Worm (Caenorhabditis elegans) whole organism, L1 larva: Measurements from ENCODE around the gene cdl-1.

Source experiments
- C16A3.4 ChIP-seq: fragments of 150-350 bp; optimal IDR thresholded peaks from 2 replicates; lab custom pipeline; 2014; ENCODE audit warnings: missing biosample characterization, missing genetic modification characterization
- F16B12.6 ChIP-seq: fragments of 150-350 bp; optimal IDR thresholded peaks from 2 replicates; lab custom pipeline; 2014; ENCODE audit warnings: missing biosample characterization, missing genetic modification characterization
- alr-1 ChIP-seq: fragments of 200-800 bp; sonication (Bioruptor generic); optimal IDR thresholded peaks from 2 replicates; lab custom pipeline; 2018; ENCODE audit warnings: borderline replicate concordance, mild to moderate bottlenecking, missing genetic modification characterization, missing compliant biosample characterization
- ama-1 ChIP-seq: fragments of 150-350 bp; optimal IDR thresholded peaks from 2 replicates; lab custom pipeline; 2014
- ceh-8 ChIP-seq: fragments of 200-800 bp; sonication (Bioruptor generic); optimal IDR thresholded peaks from 2 replicates; lab custom pipeline; 2018; ENCODE audit warnings: mild to moderate bottlenecking, missing genetic modification characterization, moderate library complexity, missing compliant biosample characterization
- ceh-90 ChIP-seq: sonication (generic microtip); optimal IDR thresholded peaks from 2 replicates; lab custom pipeline; 2016; ENCODE audit warnings: missing genetic modification characterization, missing compliant biosample characterization
- dpl-1 ChIP-seq, 3 experiments: fragments of 150-350 bp in 2 of 3; sonication (generic microtip) in 1 of 3; optimal IDR thresholded peaks; 2 replicates each; lab custom pipeline; 2014 to 2017; ENCODE audit warnings: missing biosample characterization in 3 of 3, missing genetic modification characterization in 3 of 3, missing genetic modification reagents in 3 of 3
- dsc-1 ChIP-seq: sonication (generic microtip); optimal IDR thresholded peaks from 2 replicates; lab custom pipeline; 2016; ENCODE audit warnings: mild to moderate bottlenecking, missing genetic modification characterization, missing compliant biosample characterization
- efl-1 ChIP-seq, 4 experiments: fragments of 150-350 bp; optimal IDR thresholded peaks in 3 of 4; peaks in 1 of 4; 1 replicate in 1 of 4; 2 replicates in 3 of 4; lab custom pipeline; 2014; ENCODE audit warnings: missing biosample characterization in 2 of 4, missing genetic modification characterization in 2 of 4, missing genetic modification reagents in 2 of 4
- egl-13 ChIP-seq: sonication (generic microtip); optimal IDR thresholded peaks from 2 replicates; lab custom pipeline; 2016; ENCODE audit warnings: missing genotype, missing genetic modification reagents, missing genetic modification characterization, missing compliant biosample characterization
- hlh-17 ChIP-seq: fragments of 200-800 bp; sonication (Bioruptor generic); optimal IDR thresholded peaks from 2 replicates; lab custom pipeline; 2018; ENCODE audit warnings: missing genetic modification characterization, mild to moderate bottlenecking, missing compliant biosample characterization, moderate library complexity, borderline replicate concordance
- hlh-4 ChIP-seq: sonication (generic microtip); optimal IDR thresholded peaks from 2 replicates; lab custom pipeline; 2016; ENCODE audit warnings: mild to moderate bottlenecking, missing genetic modification characterization, missing compliant biosample characterization
- isw-1 ChIP-seq: fragments of 200-800 bp; sonication (Bioruptor generic); IDR thresholded peaks from 2 replicates; pipeline ENCODE4 v1.3.6; 2022; ENCODE audit warnings: missing genetic modification characterization, missing compliant biosample characterization
- lin-13 ChIP-seq: fragments of 150-350 bp; optimal IDR thresholded peaks from 2 replicates; lab custom pipeline; 2014; ENCODE audit warnings: missing biosample characterization, missing genetic modification reagents, missing genetic modification characterization
- lin-14 ChIP-seq: fragments of 200-800 bp; sonication (Bioruptor generic); optimal IDR thresholded peaks from 2 replicates; lab custom pipeline; 2018; ENCODE audit warnings: mild to moderate bottlenecking, missing genetic modification characterization, moderate library complexity, missing compliant biosample characterization
- lir-3 ChIP-seq: sonication (generic microtip); optimal IDR thresholded peaks from 2 replicates; lab custom pipeline; 2016; ENCODE audit warnings: mild to moderate bottlenecking, missing genetic modification characterization, moderate library complexity, missing compliant biosample characterization; ENCODE audit not compliant: poor library complexity
- lsy-2 ChIP-seq, 2 experiments: fragments of 150-350 bp; optimal IDR thresholded peaks; 2 replicates each; lab custom pipeline; 2014; ENCODE audit warnings: missing biosample characterization in 2 of 2, missing genetic modification characterization in 2 of 2
- mef-2 ChIP-seq: fragments of 150-350 bp; optimal IDR thresholded peaks from 2 replicates; lab custom pipeline; 2014; ENCODE audit warnings: missing biosample characterization, missing genetic modification characterization
- nhr-12 ChIP-seq: sonication (generic microtip); optimal IDR thresholded peaks from 2 replicates; lab custom pipeline; 2017; ENCODE audit warnings: missing biosample characterization, missing genetic modification characterization
- nhr-19 ChIP-seq: fragments of 200-800 bp; sonication (Bioruptor generic); conservative IDR thresholded peaks from 2 replicates; pipeline ENCODE4 v1.3.6; 2022; ENCODE audit warnings: missing genetic modification characterization, missing compliant biosample characterization
- nhr-47 ChIP-seq: sonication (generic microtip); optimal IDR thresholded peaks from 2 replicates; lab custom pipeline; 2016; ENCODE audit warnings: mild to moderate bottlenecking, missing genetic modification characterization, moderate library complexity, missing compliant biosample characterization
- nhr-71 ChIP-seq: sonication (generic microtip); optimal IDR thresholded peaks from 2 replicates; lab custom pipeline; 2016; ENCODE audit warnings: mild to moderate bottlenecking, missing genetic modification characterization, moderate library complexity, missing compliant biosample characterization
- nhr-85 ChIP-seq: sonication (generic microtip); peaks from one replicate; lab custom pipeline; 2016; ENCODE audit warnings: missing genetic modification characterization, inconsistent platforms, missing compliant biosample characterization
- pag-3 ChIP-seq: sonication (generic microtip); optimal IDR thresholded peaks from 2 replicates; lab custom pipeline; 2017; ENCODE audit warnings: missing genetic modification characterization, mild to moderate bottlenecking, missing compliant biosample characterization, antibody characterized with exemption, borderline replicate concordance; ENCODE audit not compliant: insufficient read depth
- pax-3 ChIP-seq: fragments of 200-800 bp; sonication (Bioruptor generic); optimal IDR thresholded peaks from 2 replicates; lab custom pipeline; 2018; ENCODE audit warnings: mild to moderate bottlenecking, missing genetic modification characterization, moderate library complexity, missing compliant biosample characterization
- rnt-1 ChIP-seq: sonication (generic microtip); optimal IDR thresholded peaks from 2 replicates; lab custom pipeline; 2016; ENCODE audit warnings: mild to moderate bottlenecking, missing genetic modification characterization, moderate library complexity, missing compliant biosample characterization
- sup-37 ChIP-seq: fragments of 200-800 bp; sonication (Bioruptor generic); optimal IDR thresholded peaks from 2 replicates; lab custom pipeline; 2018; ENCODE audit warnings: mild to moderate bottlenecking, missing genetic modification characterization, missing compliant biosample characterization
- tbx-2 ChIP-seq: sonication (generic microtip); optimal IDR thresholded peaks from 2 replicates; lab custom pipeline; 2016; ENCODE audit warnings: missing genetic modification characterization, missing compliant biosample characterization
- unc-62 ChIP-seq: fragments of 150-350 bp; optimal IDR thresholded peaks from 2 replicates; lab custom pipeline; 2014; ENCODE audit warnings: missing biosample characterization, missing genetic modification reagents, missing genetic modification characterization
- unc-98 ChIP-seq: fragments of 200-800 bp; sonication (Bioruptor generic); IDR thresholded peaks from 2 replicates; pipeline ENCODE4 v1.3.6; 2022; ENCODE audit warnings: missing genetic modification characterization, missing compliant biosample characterization
- ztf-4 ChIP-seq: fragments of 150-350 bp; optimal IDR thresholded peaks from 2 replicates; lab custom pipeline; 2014; ENCODE audit warnings: missing biosample characterization, missing genetic modification characterization

Gene cdl-1

DNA sequence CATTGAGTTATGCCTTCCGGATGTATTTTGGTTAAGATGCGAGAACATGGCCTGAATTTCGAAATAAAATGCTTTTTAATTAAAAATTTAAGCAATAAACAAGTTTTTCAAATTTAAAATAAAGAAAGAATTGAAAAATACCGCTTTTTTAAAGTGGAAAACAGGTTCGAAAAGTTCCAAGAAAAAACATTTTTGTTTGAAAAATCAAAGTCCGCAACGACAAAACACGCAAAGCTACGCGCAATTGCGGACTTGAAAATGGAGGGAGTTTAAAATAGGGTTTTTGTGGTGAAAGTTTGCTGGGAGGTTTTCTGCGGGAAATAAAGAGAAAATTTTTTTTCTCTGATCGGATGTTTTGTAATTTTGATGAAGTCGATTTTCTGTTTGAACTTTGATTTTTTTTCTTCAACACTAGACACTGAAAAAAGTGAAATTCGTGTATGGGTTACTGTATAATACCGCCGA lies 13.2 kb downstream of the cdl-1 start, which contains the start of gene npp-19 (continued):
- TF ChIP-seq unc-98 (GFP tag; lab: Robert Waterston, UW) (no peak), pag-3 (tag; lab: Kevin White, UChicago) (no peak), hlh-17 (GFP tag; lab: Kevin White, UChicago) (no peak), sup-37 (no peak), ceh-90 (tag; lab: Kevin White, UChicago) (no peak), pax-3 (tag; lab: Kevin White, UChicago) (no peak), nhr-19 (GFP tag; lab: Robert Waterston, UW) (peak; percentile 70)

DNA sequence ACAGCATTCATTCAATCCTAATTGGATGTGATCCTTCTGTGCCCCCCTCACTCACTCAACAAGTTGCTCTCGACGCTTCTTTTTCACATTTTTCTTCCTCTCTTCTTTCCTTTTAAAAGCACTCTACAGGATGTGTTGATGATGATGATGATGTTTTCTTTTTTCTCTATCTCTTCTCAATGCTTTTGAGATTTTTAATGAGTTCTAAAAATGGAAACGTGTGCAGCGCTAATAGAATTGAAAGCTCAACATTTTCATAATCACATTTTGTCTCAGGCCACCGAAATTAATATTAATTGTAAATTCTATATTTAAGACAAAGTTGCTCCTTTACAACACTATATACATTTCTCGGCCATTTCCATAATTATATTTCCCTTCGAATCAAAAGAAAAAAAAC lies 15.0 kb downstream of the cdl-1 start:
- TF ChIP-seq egl-13 (peak; percentile 21), efl-1 (optimal IDR thresholded peaks at IDR 0.05; lab: Kevin White, UChicago) (no peak), efl-1 (GFP tag; optimal IDR thresholded peaks at IDR 0.05 in 1 of 2; lab: Kevin White, UChicago) (no peak), lsy-2 (tag; optimal IDR thresholded peaks at IDR 0.05; lab: Kevin White, UChicago) (peak in 1 of 2 experiments; percentile 3), nhr-19 (GFP tag; lab: Robert Waterston, UW) (no peak), lir-3 (tag; lab: Kevin White, UChicago) (no peak), nhr-71 (peak; percentile 28), F16B12.6 (tag; lab: Kevin White, UChicago) (no peak), mef-2 (tag; lab: Kevin White, UChicago) (peak; percentile 13), lin-14 (peak; percentile 82), nhr-47 (tag; lab: Kevin White, UChicago) (peak; percentile 13)

DNA sequence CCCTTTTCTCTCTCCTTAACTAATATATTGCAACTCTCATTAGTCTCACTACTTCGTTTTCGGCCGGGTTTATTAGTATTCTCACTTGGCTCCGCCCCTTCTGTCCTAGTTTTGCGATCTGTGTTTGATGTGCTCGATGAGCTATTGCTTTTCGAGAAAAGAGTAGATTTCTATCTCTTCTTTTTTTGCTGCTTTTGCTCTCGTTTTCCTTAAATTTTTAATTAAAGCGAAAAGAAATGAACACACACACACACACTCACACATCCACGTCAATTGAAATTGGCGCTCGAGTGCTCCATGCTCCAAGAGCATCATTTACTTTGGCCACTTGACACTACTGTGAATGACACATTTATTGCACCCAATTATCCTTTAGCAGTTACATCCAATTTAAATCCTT lies 19.2 kb downstream of the cdl-1 start:
- TF ChIP-seq ztf-4 (no peak), lsy-2 (tag; optimal IDR thresholded peaks at IDR 0.05; lab: Kevin White, UChicago) (peak in 1 of 2 experiments; percentile 15), dsc-1 (tag; lab: Kevin White, UChicago) (peak; percentile 9), nhr-71 (peak; percentile 24), lin-13 (GFP tag; lab: Kevin White, UChicago) (no peak), egl-13 (peak; percentile 33), alr-1 (tag; lab: Kevin White, UChicago) (no peak), ceh-8 (no peak), unc-62 (GFP tag; lab: Kevin White, UChicago) (no peak), rnt-1 (no peak), lin-14 (peak; percentile 62)

DNA sequence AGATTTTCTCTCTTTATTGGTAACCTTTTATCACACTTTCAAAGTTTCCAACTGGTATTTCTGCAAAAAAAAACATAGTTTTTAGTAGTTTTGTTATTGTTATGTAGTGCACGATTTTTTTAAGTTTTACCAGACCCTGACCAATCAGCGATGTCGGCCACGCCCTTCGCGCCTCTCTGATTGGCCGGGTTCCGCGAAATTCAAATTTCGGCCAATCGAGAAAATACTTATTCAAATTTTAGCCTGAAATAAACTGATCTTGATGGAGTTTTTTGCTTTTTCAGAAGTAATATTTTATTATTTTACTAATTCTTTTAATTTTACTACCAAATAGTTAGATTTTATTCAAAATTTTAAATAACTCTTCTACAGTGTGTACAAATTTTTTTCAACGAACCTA lies 19.7 kb downstream of the cdl-1 start:
- TF ChIP-seq dsc-1 (tag; lab: Kevin White, UChicago) (no peak), nhr-12 (no peak), isw-1 (GFP tag; lab: Robert Waterston, UW) (no peak), nhr-85 (peak; percentile 18), efl-1 (optimal IDR thresholded peaks at IDR 0.05; lab: Kevin White, UChicago) (no peak), efl-1 (GFP tag; optimal IDR thresholded peaks at IDR 0.05 in 1 of 2; lab: Kevin White, UChicago) (peak in 1 of 2 experiments; percentile 55), ama-1 (lab: Kevin White, UChicago) (no peak)

DNA sequence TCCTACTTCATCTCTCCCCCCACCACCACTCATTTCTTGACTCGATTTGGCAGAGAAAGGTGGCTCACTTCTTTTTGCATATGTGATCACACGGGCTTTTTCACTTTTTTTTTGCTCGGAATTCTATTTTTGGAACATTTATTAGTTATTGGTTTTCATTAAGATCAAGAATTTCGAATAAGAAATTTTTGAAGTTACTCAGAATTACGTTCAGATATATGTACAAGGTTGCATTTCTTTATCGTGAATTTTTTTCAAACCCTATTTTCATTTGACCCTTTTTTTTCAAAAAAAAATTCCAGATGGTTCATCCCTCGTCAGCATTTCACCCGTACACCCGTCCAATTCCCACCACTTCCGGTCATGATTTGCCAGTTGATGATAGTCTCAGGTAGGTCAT lies 20.2 kb downstream of the cdl-1 start, which contains the start of gene ceh-62:
Gene ceh-62, plus strand, starts transcription at position 301 of the 400 bp plus-strand sequence.
- TF ChIP-seq C16A3.4 (tag; lab: Kevin White, UChicago) (no peak), tbx-2 (tag; lab: Kevin White, UChicago) (no peak), F16B12.6 (tag; lab: Kevin White, UChicago) (no peak), efl-1 (optimal IDR thresholded peaks at IDR 0.05; lab: Kevin White, UChicago) (no peak), efl-1 (GFP tag; optimal IDR thresholded peaks at IDR 0.05 in 1 of 2; lab: Kevin White, UChicago) (no peak), pag-3 (tag; lab: Kevin White, UChicago) (no peak), nhr-71 (no peak), dpl-1 (GFP tag; optimal IDR thresholded peaks at IDR 0.05; lab: Kevin White, UChicago) (no peak), hlh-4 (tag; lab: Kevin White, UChicago) (no peak)
- TF ChIP-seq, all 84 proteins: peak for 0
